Fruit fly (Drosophila melanogaster) whole organism, embryonic: ENCODE data around the gene Catsup.

Experiments used
- ATbp ChIP-seq: fragments of 200-800 bp; sonication (Bioruptor generic); optimal IDR thresholded peaks from 2 replicates; lab custom pipeline; 2017; ENCODE audit warnings: missing biosample characterization, mild to moderate bottlenecking, missing genetic modification characterization, missing genetic modification reagents
- Asciz ChIP-seq: fragments of 200-800 bp; sonication (Bioruptor generic); optimal IDR thresholded peaks from 2 replicates; lab custom pipeline; 2017; ENCODE audit warnings: missing biosample characterization, mild to moderate bottlenecking, missing genetic modification characterization, missing genetic modification reagents
- Atf6 ChIP-seq: fragments of 200-800 bp; sonication (Bioruptor generic); IDR thresholded peaks from 2 replicates; pipeline ENCODE4 v1.3.6; 2022; ENCODE audit warnings: missing biosample characterization, missing genetic modification characterization
- B-H1 ChIP-seq: fragments of 200-800 bp; sonication (Bioruptor generic); IDR thresholded peaks from 3 replicates; pipeline ENCODE4 v1.3.6; 2022; ENCODE audit warnings: missing biosample characterization, missing genetic modification characterization
- CG10267 ChIP-seq: fragments of 200-800 bp; sonication (Bioruptor generic); optimal IDR thresholded peaks from 2 replicates; lab custom pipeline; 2018; ENCODE audit warnings: missing biosample characterization, mild to moderate bottlenecking, missing genetic modification characterization, moderate library complexity
- CG10431 ChIP-seq: fragments of 200-800 bp; sonication (Bioruptor generic); optimal IDR thresholded peaks from 3 replicates; lab custom pipeline; 2018; ENCODE audit warnings: missing biosample characterization, mild to moderate bottlenecking, missing genetic modification characterization
- CG11560 ChIP-seq: fragments of 200-800 bp; sonication (Bioruptor generic); IDR thresholded peaks from 3 replicates; pipeline ENCODE4 v1.3.6; 2022; ENCODE audit warnings: missing biosample characterization, missing genetic modification characterization
- CG13894 ChIP-seq: fragments of 200-800 bp; sonication (Bioruptor generic); optimal IDR thresholded peaks from 3 replicates; lab custom pipeline; 2018; ENCODE audit warnings: missing biosample characterization, mild to moderate bottlenecking, missing genetic modification characterization, moderate library complexity
- CG16779 ChIP-seq: fragments of 200-800 bp; sonication (Bioruptor generic); IDR thresholded peaks from 2 replicates; pipeline ENCODE4 v1.3.6; 2022; ENCODE audit warnings: missing biosample characterization, missing genetic modification characterization
- CG17612 ChIP-seq: fragments of 200-800 bp; sonication (Bioruptor generic); IDR thresholded peaks from 2 replicates; pipeline ENCODE4 v1.3.6; 2022; ENCODE audit warnings: missing biosample characterization, missing genetic modification characterization
- CG18011 ChIP-seq: fragments of 200-800 bp; sonication (Bioruptor generic); optimal IDR thresholded peaks from 2 replicates; lab custom pipeline; 2017; ENCODE audit warnings: missing biosample characterization, missing genetic modification characterization, mild to moderate bottlenecking, moderate library complexity, missing genotype
- CG18599 ChIP-seq: fragments of 200-800 bp; sonication (Bioruptor generic); optimal IDR thresholded peaks from 3 replicates; lab custom pipeline; 2017; ENCODE audit warnings: missing biosample characterization, missing genetic modification characterization, mild to moderate bottlenecking, moderate library complexity, missing genetic modification reagents
- CG18764 ChIP-seq: fragments of 200-800 bp; sonication (Bioruptor generic); optimal IDR thresholded peaks from 3 replicates; lab custom pipeline; 2016; ENCODE audit warnings: missing biosample characterization, missing genetic modification characterization
- CG2116 ChIP-seq: fragments of 200-800 bp; sonication (Bioruptor generic); optimal IDR thresholded peaks from 3 replicates; lab custom pipeline; 2018; ENCODE audit warnings: missing biosample characterization, mild to moderate bottlenecking, missing genetic modification characterization
- CG34376 ChIP-seq: fragments of 200-800 bp; sonication (Bioruptor generic); optimal IDR thresholded peaks from 2 replicates; lab custom pipeline; 2018; ENCODE audit warnings: missing biosample characterization, mild to moderate bottlenecking, missing genetic modification characterization
- CG34422 ChIP-seq: fragments of 200-800 bp; sonication (Bioruptor generic); IDR thresholded peaks from 3 replicates; pipeline ENCODE4 v1.3.6; 2022; ENCODE audit warnings: missing biosample characterization, missing genetic modification characterization
- CG43689 ChIP-seq: fragments of 200-800 bp; sonication (Bioruptor generic); IDR thresholded peaks from 2 replicates; pipeline ENCODE4 v1.3.6; 2022; ENCODE audit warnings: missing biosample characterization, missing genetic modification characterization
- CG4424 ChIP-seq: fragments of 200-800 bp; sonication (Bioruptor generic); optimal IDR thresholded peaks from 3 replicates; lab custom pipeline; 2016; ENCODE audit warnings: missing biosample characterization, missing genetic modification characterization
- CG4617 ChIP-seq: fragments of 200-800 bp; sonication (Bioruptor generic); optimal IDR thresholded peaks from 3 replicates; lab custom pipeline; 2016; ENCODE audit warnings: missing biosample characterization, missing genetic modification characterization, borderline replicate concordance
- CG4707 ChIP-seq: fragments of 200-800 bp; sonication (Bioruptor generic); optimal IDR thresholded peaks from 2 replicates; lab custom pipeline; 2018; ENCODE audit warnings: missing biosample characterization, mild to moderate bottlenecking, missing genetic modification characterization, moderate library complexity
- CG7786 ChIP-seq: fragments of 200-800 bp; sonication (Bioruptor generic); optimal IDR thresholded peaks from 2 replicates; lab custom pipeline; 2016; ENCODE audit warnings: missing biosample characterization, missing genetic modification characterization
- CG7928 ChIP-seq: fragments of 200-800 bp; sonication (Bioruptor generic); optimal IDR thresholded peaks from 2 replicates; lab custom pipeline; 2017; ENCODE audit warnings: missing biosample characterization, mild to moderate bottlenecking, missing genetic modification characterization
- CG9437 ChIP-seq: fragments of 200-800 bp; sonication (Bioruptor generic); optimal IDR thresholded peaks from 2 replicates; lab custom pipeline; 2018; ENCODE audit warnings: missing biosample characterization, mild to moderate bottlenecking, missing genetic modification characterization
- Chrac-16 ChIP-seq: fragments of 200-800 bp; sonication (Bioruptor generic); optimal IDR thresholded peaks from 3 replicates; lab custom pipeline; 2016; ENCODE audit warnings: missing biosample characterization, missing genetic modification characterization
- CkIIα-i1 ChIP-seq: fragments of 200-800 bp; sonication (Bioruptor generic); IDR thresholded peaks from 2 replicates; pipeline ENCODE4 v1.3.6; 2022; ENCODE audit warnings: missing biosample characterization, missing genetic modification characterization
- ERR ChIP-seq: fragments of 200-800 bp; sonication (Bioruptor generic); optimal IDR thresholded peaks from 2 replicates; lab custom pipeline; 2016; ENCODE audit warnings: missing biosample characterization, missing genetic modification characterization
- Fer1 ChIP-seq: fragments of 200-800 bp; sonication (Bioruptor generic); optimal IDR thresholded peaks from 2 replicates; lab custom pipeline; 2017; ENCODE audit warnings: missing biosample characterization, mild to moderate bottlenecking, missing genetic modification characterization
- H15 ChIP-seq: fragments of 200-800 bp; sonication (Bioruptor generic); IDR thresholded peaks from 3 replicates; pipeline ENCODE4 v1.3.6; 2022; ENCODE audit warnings: missing biosample characterization, missing genetic modification characterization
- HLH54F ChIP-seq: fragments of 200-800 bp; sonication (Bioruptor generic); optimal IDR thresholded peaks from 3 replicates; lab custom pipeline; 2016; ENCODE audit warnings: missing biosample characterization, missing genetic modification characterization
- Hand ChIP-seq: fragments of 200-800 bp; sonication (Bioruptor generic); optimal IDR thresholded peaks from 2 replicates; lab custom pipeline; 2017; ENCODE audit warnings: mild to moderate bottlenecking, missing biosample characterization, missing genetic modification reagents, missing genetic modification characterization
- MESR4 ChIP-seq: fragments of 200-800 bp; sonication (Bioruptor generic); optimal IDR thresholded peaks from 2 replicates; lab custom pipeline; 2018; ENCODE audit warnings: missing biosample characterization, mild to moderate bottlenecking, missing genetic modification characterization, moderate library complexity
- Myb ChIP-seq: fragments of 200-800 bp; sonication (Bioruptor generic); optimal IDR thresholded peaks from 2 replicates; lab custom pipeline; 2016; ENCODE audit warnings: missing biosample characterization, missing genetic modification characterization
- Sox100B ChIP-seq: fragments of 200-800 bp; sonication (Bioruptor generic); optimal IDR thresholded peaks from 3 replicates; lab custom pipeline; 2018; ENCODE audit warnings: missing biosample characterization, mild to moderate bottlenecking, missing genetic modification characterization
- Xbp1 ChIP-seq: fragments of 200-800 bp; sonication (Bioruptor generic); optimal IDR thresholded peaks from 3 replicates; lab custom pipeline; 2016; ENCODE audit warnings: missing biosample characterization, mild to moderate bottlenecking, missing genetic modification characterization
- ash1 ChIP-seq: fragments of 200-800 bp; sonication (Bioruptor generic); optimal IDR thresholded peaks from 2 replicates; lab custom pipeline; 2018; ENCODE audit warnings: missing biosample characterization, mild to moderate bottlenecking, missing genetic modification characterization
- bowl ChIP-seq: fragments of 200-800 bp; sonication (Bioruptor generic); IDR thresholded peaks from 2 replicates; pipeline ENCODE4 v1.3.6; 2022; ENCODE audit warnings: missing biosample characterization, missing genetic modification characterization
- ems ChIP-seq: fragments of 200-800 bp; sonication (Bioruptor generic); optimal IDR thresholded peaks from 3 replicates; lab custom pipeline; 2016; ENCODE audit warnings: missing biosample characterization, missing genetic modification characterization
- gsb ChIP-seq: fragments of 200-800 bp; sonication (Bioruptor generic); IDR thresholded peaks from 2 replicates; pipeline ENCODE4 v1.3.6; 2022; ENCODE audit warnings: missing biosample characterization, missing genetic modification characterization
- jigr1 ChIP-seq: fragments of 200-800 bp; sonication (Bioruptor generic); IDR thresholded peaks from 3 replicates; pipeline ENCODE4 v1.3.6; 2022; ENCODE audit warnings: missing biosample characterization, missing genetic modification characterization
- lola ChIP-seq, 3 experiments: fragments of >200 bp in 2 of 3; fragments of 200-800 bp in 1 of 3; sonication (Bioruptor generic) in 1 of 3; optimal IDR thresholded peaks; 2 replicates each; lab custom pipeline; 2017 to 2019; ENCODE audit warnings: missing biosample characterization in 3 of 3, missing genetic modification characterization in 3 of 3, mild to moderate bottlenecking in 1 of 3, moderate library complexity in 1 of 3
- lov ChIP-seq, 2 experiments: fragments of 200-800 bp in 1 of 2; fragments of >200 bp in 1 of 2; sonication (Bioruptor generic) in 1 of 2; IDR thresholded peaks in 1 of 2; optimal IDR thresholded peaks in 1 of 2; 2 replicates in 1 of 2; 3 replicates in 1 of 2; pipeline versions ENCODE4 v1.3.6 to Lab custom; 2017 to 2022; ENCODE audit warnings: missing biosample characterization in 1 of 2, missing genetic modification characterization in 1 of 2
- oc ChIP-seq: fragments of 200-800 bp; sonication (Bioruptor generic); optimal IDR thresholded peaks from 2 replicates; lab custom pipeline; 2018; ENCODE audit warnings: missing biosample characterization, mild to moderate bottlenecking, missing genetic modification characterization, moderate library complexity
- pita ChIP-seq: fragments of 200-800 bp; sonication (Bioruptor generic); optimal IDR thresholded peaks from 2 replicates; lab custom pipeline; 2017; ENCODE audit warnings: missing biosample characterization, mild to moderate bottlenecking, missing genetic modification characterization
- pros ChIP-seq: fragments of 200-800 bp; sonication (Bioruptor generic); optimal IDR thresholded peaks from 3 replicates; lab custom pipeline; 2019; ENCODE audit warnings: missing biosample characterization, mild to moderate bottlenecking, missing genetic modification characterization, moderate library complexity
- psq ChIP-seq: fragments of 200-800 bp; sonication (Bioruptor generic); optimal IDR thresholded peaks from 2 replicates; lab custom pipeline; 2017; ENCODE audit warnings: missing biosample characterization, missing genetic modification characterization
- schlank ChIP-seq: fragments of 200-800 bp; sonication (Bioruptor generic); optimal IDR thresholded peaks from 2 replicates; lab custom pipeline; 2018; ENCODE audit warnings: missing biosample characterization, mild to moderate bottlenecking, missing genetic modification characterization
- slbo ChIP-seq: fragments of 200-800 bp; sonication (Bioruptor generic); IDR thresholded peaks from 2 replicates; pipeline ENCODE4 v1.3.6; 2022; ENCODE audit warnings: missing biosample characterization, missing genetic modification characterization
- tio ChIP-seq: fragments of 200-800 bp; sonication (Bioruptor generic); optimal IDR thresholded peaks from 2 replicates; lab custom pipeline; 2017; ENCODE audit warnings: missing biosample characterization, missing genetic modification characterization, inconsistent platforms
- usp ChIP-seq: fragments of >200 bp; optimal IDR thresholded peaks from 2 replicates; lab custom pipeline; 2017; ENCODE audit warnings: missing biosample characterization, missing genetic modification characterization
- z ChIP-seq: fragments of 200-800 bp; sonication (Bioruptor generic); IDR thresholded peaks from 3 replicates; pipeline ENCODE4 v1.3.6; 2022; ENCODE audit warnings: missing biosample characterization, missing genetic modification characterization

The Catsup gene

dm6 chr2L:19019160-19019592 is 22.5 kb upstream of the Catsup start (continued):
- 0 out of 2 replicates have a peak, but pooled peaks have one; percentile 6 for TF ChIP-seq CG17612 (GFP tag; lab: Robert Waterston, UW)
- no peak for TF ChIP-seq CkIIα-i1 (GFP tag; lab: Robert Waterston, UW)
- TF ChIP-seq CG9437 (GFP tag; lab: Kevin White, UChicago), result peak; percentile 47
- TF ChIP-seq Fer1 (GFP tag; lab: Kevin White, UChicago), result peak; percentile 24
- no peak for TF ChIP-seq ems (GFP tag; lab: Kevin White, UChicago)
- TF ChIP-seq slbo (GFP tag; lab: Robert Waterston, UW), result peak; percentile 31; the same call in 1 of the 2 replicates
- no peak for TF ChIP-seq CG10431 (GFP tag; lab: Kevin White, UChicago)
- TF ChIP-seq Myb (GFP tag; lab: Kevin White, UChicago), result no peak
- no peak for TF ChIP-seq lov (optimal IDR thresholded peaks at IDR 0.05; lab: Kevin White, UChicago)
- no peak for TF ChIP-seq lov (GFP tag; IDR thresholded peaks at IDR 0.05; lab: Robert Waterston, UW)
- TF ChIP-seq HLH54F (GFP tag; lab: Kevin White, UChicago), result peak; percentile 28
- TF ChIP-seq ATbp (GFP tag; lab: Kevin White, UChicago), result no peak
- peak in 1 of 3 experiments; percentile 15 for TF ChIP-seq lola (GFP tag; optimal IDR thresholded peaks at IDR 0.05; lab: Kevin White, UChicago)
- no peak for TF ChIP-seq Chrac-16 (GFP tag; lab: Kevin White, UChicago)
- no peak for TF ChIP-seq H15 (GFP tag; lab: Robert Waterston, UW)
- TF ChIP-seq CG43689 (GFP tag; lab: Robert Waterston, UW), result no peak
- TF ChIP-seq CG34376 (GFP tag; lab: Kevin White, UChicago), result peak; percentile 34
- peak; percentile 35 for TF ChIP-seq CG4424 (GFP tag; lab: Kevin White, UChicago)
- TF ChIP-seq pita (GFP tag; lab: Kevin White, UChicago), result no peak
- 0 out of 3 replicates have a peak, but pooled peaks have one; percentile 42 for TF ChIP-seq CG11560
- TF ChIP-seq CG18764 (GFP tag; lab: Kevin White, UChicago), result no peak
- TF ChIP-seq CG4707 (GFP tag; lab: Kevin White, UChicago), result no peak
- TF ChIP-seq CG18599, result peak; percentile 61
- TF ChIP-seq MESR4 (GFP tag; lab: Kevin White, UChicago), result no peak
- TF ChIP-seq CG18011, result no peak
- TF ChIP-seq ash1 (GFP tag; lab: Kevin White, UChicago), result no peak
- peak; percentile 39 for TF ChIP-seq Hand (GFP tag; lab: Kevin White, UChicago)
- peak; percentile 47 for TF ChIP-seq tio (GFP tag; lab: Kevin White, UChicago)
- TF ChIP-seq CG16779 (GFP tag; lab: Robert Waterston, UW), result no peak
- TF ChIP-seq pros, result no peak
- TF ChIP-seq CG13894, result no peak
- no peak for TF ChIP-seq schlank (tag; lab: Kevin White, UChicago)
- no peak for TF ChIP-seq Atf6
- TF ChIP-seq CG10267, result peak; percentile 14
- no peak for TF ChIP-seq gsb (GFP tag; lab: Robert Waterston, UW)
- no peak for TF ChIP-seq CG4617 (GFP tag; lab: Kevin White, UChicago)
- TF ChIP-seq psq (GFP tag; lab: Kevin White, UChicago), result no peak
- peak; percentile 62 for TF ChIP-seq Sox100B (GFP tag; lab: Kevin White, UChicago)
- TF ChIP-seq CG2116 (GFP tag; lab: Kevin White, UChicago), result no peak
- TF ChIP-seq ERR (GFP tag; lab: Kevin White, UChicago), result no peak
- no peak for TF ChIP-seq jigr1
- no peak for TF ChIP-seq usp
- TF ChIP-seq B-H1, result no peak
- TF ChIP-seq CG34422, result no peak
- no peak for TF ChIP-seq z (GFP tag; lab: Robert Waterston, UW)
- TF ChIP-seq bowl, result no peak
- TF ChIP-seq CG7928, result no peak
- TF ChIP-seq oc (tag; lab: Kevin White, UChicago), result no peak
- TF ChIP-seq Asciz (GFP tag; lab: Kevin White, UChicago), result peak; percentile 5
- peak; percentile 9 for TF ChIP-seq Xbp1 (GFP tag; lab: Kevin White, UChicago)
- peak; percentile 6 for TF ChIP-seq CG7786
